Worm (Caenorhabditis elegans) whole organism, young adult: Measurements from ENCODE around the gene cnt-2.

ENCODE experiments used
- B0261.1 ChIP-seq: sonication (generic microtip); optimal IDR thresholded peaks from 2 replicates; lab custom pipeline; 2016; ENCODE audit warnings: mild to moderate bottlenecking, missing genetic modification characterization, moderate library complexity, missing compliant biosample characterization
- B0336.3 ChIP-seq: fragments of 200-800 bp; sonication (Bioruptor generic); IDR thresholded peaks from 2 replicates; pipeline ENCODE4 v1.3.6; 2022; ENCODE audit warnings: missing genetic modification characterization, missing compliant biosample characterization
- F10E7.11 ChIP-seq: sonication (generic microtip); optimal IDR thresholded peaks from 2 replicates; lab custom pipeline; 2017; ENCODE audit warnings: mild to moderate bottlenecking, missing genetic modification characterization, moderate library complexity, missing compliant biosample characterization
- F23B12.7 ChIP-seq: sonication (generic microtip); optimal IDR thresholded peaks from 2 replicates; lab custom pipeline; 2017; ENCODE audit warnings: missing genetic modification characterization, mild to moderate bottlenecking, missing compliant biosample characterization, antibody characterized with exemption, moderate library complexity; ENCODE audit not compliant: insufficient read depth
- F39B2.1 ChIP-seq: fragments of 200-800 bp; sonication (Bioruptor generic); IDR thresholded peaks from 2 replicates; pipeline ENCODE4 v1.3.6; 2022; ENCODE audit warnings: missing genetic modification reagents, missing genetic modification characterization, missing compliant biosample characterization
- F52B5.7 ChIP-seq: sonication (generic microtip); optimal IDR thresholded peaks from 2 replicates; lab custom pipeline; 2016; ENCODE audit warnings: mild to moderate bottlenecking, missing genetic modification characterization, missing compliant biosample characterization
- F55B11.4 ChIP-seq: sonication (generic microtip); optimal IDR thresholded peaks from 2 replicates; lab custom pipeline; 2016; ENCODE audit warnings: missing compliant biosample characterization, missing genetic modification characterization, borderline replicate concordance; ENCODE audit not compliant: insufficient read depth
- Y53G8AR.9 ChIP-seq: fragments of 200-800 bp; sonication (Bioruptor generic); conservative IDR thresholded peaks from 2 replicates; pipeline ENCODE4 v1.3.6; 2022; ENCODE audit warnings: missing genetic modification reagents, missing genetic modification characterization, missing compliant biosample characterization
- Y56A3A.18 ChIP-seq: fragments of 200-800 bp; sonication (Bioruptor generic); IDR thresholded peaks from 2 replicates; pipeline ENCODE4 v1.3.6; 2022; ENCODE audit warnings: missing genetic modification reagents, missing genetic modification characterization, missing compliant biosample characterization
- Y67H2A.10 ChIP-seq: fragments of 200-800 bp; sonication (Bioruptor generic); conservative IDR thresholded peaks from 2 replicates; pipeline ENCODE4 v1.3.6; 2022; ENCODE audit warnings: missing genetic modification reagents, missing genetic modification characterization, missing compliant biosample characterization
- Y95B8A.8 ChIP-seq: fragments of 200-800 bp; sonication (Bioruptor generic); IDR thresholded peaks from 2 replicates; pipeline ENCODE4 v1.3.6; 2022; ENCODE audit warnings: missing genetic modification reagents, missing genetic modification characterization, missing compliant biosample characterization
- ZK185.1 ChIP-seq: sonication (generic microtip); optimal IDR thresholded peaks from 2 replicates; lab custom pipeline; 2016; ENCODE audit warnings: mild to moderate bottlenecking, missing genetic modification characterization, missing compliant biosample characterization; ENCODE audit not compliant: poor library complexity, severe bottlenecking
- akir-1 ChIP-seq: fragments of 200-800 bp; sonication (Bioruptor generic); optimal IDR thresholded peaks from 2 replicates; lab custom pipeline; 2018; ENCODE audit warnings: mild to moderate bottlenecking, missing genetic modification characterization, moderate library complexity, missing compliant biosample characterization
- ama-1 ChIP-seq, 3 experiments: fragments of 150-350 bp in 1 of 3; sonication (generic microtip) in 2 of 3; optimal IDR thresholded peaks; 2 replicates each; lab custom pipeline; 2014 to 2018; ENCODE audit warnings: missing biosample characterization in 2 of 3, missing genetic modification characterization in 2 of 3, missing genetic modification reagents in 2 of 3
- atf-7 ChIP-seq: sonication (generic microtip); optimal IDR thresholded peaks from 2 replicates; lab custom pipeline; 2017; ENCODE audit warnings: mild to moderate bottlenecking, missing genetic modification characterization, missing compliant biosample characterization
- bed-1 ChIP-seq: fragments of 200-800 bp; sonication (Bioruptor generic); IDR thresholded peaks from 2 replicates; pipeline ENCODE4 v1.3.6; 2022; ENCODE audit warnings: missing genetic modification reagents, missing genetic modification characterization, missing compliant biosample characterization
- cebp-1 ChIP-seq, 2 experiments: fragments of 200-800 bp in 1 of 2; sonication (Bioruptor generic) in 1 of 2; sonication (generic microtip) in 1 of 2; IDR thresholded peaks in 1 of 2; optimal IDR thresholded peaks in 1 of 2; 2 replicates each; pipeline versions ENCODE4 v1.3.6 to Lab custom; 2017 to 2022; ENCODE audit warnings: missing compliant biosample characterization in 2 of 2, missing genetic modification characterization in 2 of 2, mild to moderate bottlenecking in 1 of 2, missing genetic modification reagents in 1 of 2, moderate library complexity in 1 of 2
- cebp-2 ChIP-seq: fragments of 200-800 bp; sonication (Bioruptor generic); IDR thresholded peaks from 2 replicates; pipeline ENCODE4 v1.3.6; 2022; ENCODE audit warnings: missing genetic modification characterization, missing compliant biosample characterization
- ceh-27 ChIP-seq: fragments of 200-800 bp; sonication (Bioruptor generic); optimal IDR thresholded peaks from 2 replicates; lab custom pipeline; 2018; ENCODE audit warnings: mild to moderate bottlenecking, missing genetic modification characterization, moderate library complexity, missing compliant biosample characterization
- chd-7 ChIP-seq: sonication (generic microtip); optimal IDR thresholded peaks from 2 replicates; lab custom pipeline; 2016; ENCODE audit warnings: mild to moderate bottlenecking, missing genetic modification characterization, moderate library complexity, missing compliant biosample characterization
- die-1 ChIP-seq: sonication (generic microtip); optimal IDR thresholded peaks from 2 replicates; lab custom pipeline; 2016; ENCODE audit warnings: missing genotype, mild to moderate bottlenecking, missing genetic modification characterization, missing compliant biosample characterization
- dox-1 ChIP-seq: fragments of 200-800 bp; sonication (Bioruptor generic); IDR thresholded peaks from 2 replicates; pipeline ENCODE4 v1.3.6; 2022; ENCODE audit warnings: missing genetic modification reagents, missing genetic modification characterization, missing compliant biosample characterization
- dpl-1 ChIP-seq: fragments of 150-350 bp; optimal IDR thresholded peaks from 2 replicates; lab custom pipeline; 2014; ENCODE audit warnings: missing biosample characterization, missing genetic modification reagents, missing genetic modification characterization
- efl-1 ChIP-seq: fragments of 150-350 bp; optimal IDR thresholded peaks from 2 replicates; lab custom pipeline; 2014; ENCODE audit warnings: missing biosample characterization, missing genetic modification reagents, missing genetic modification characterization
- ekl-4 ChIP-seq: fragments of 200-800 bp; sonication (Bioruptor generic); IDR thresholded peaks from 2 replicates; pipeline ENCODE4 v1.3.6; 2022; ENCODE audit warnings: missing genetic modification reagents, missing genetic modification characterization, missing compliant biosample characterization
- hlh-26 ChIP-seq: fragments of 200-800 bp; sonication (Bioruptor generic); conservative IDR thresholded peaks from 2 replicates; pipeline ENCODE4 v1.3.6; 2022; ENCODE audit warnings: missing genetic modification reagents, missing genetic modification characterization, missing compliant biosample characterization
- hmg-20 ChIP-seq: fragments of 200-800 bp; sonication (Bioruptor generic); IDR thresholded peaks from 2 replicates; pipeline ENCODE4 v1.3.6; 2022; ENCODE audit warnings: missing genetic modification reagents, missing genetic modification characterization, missing compliant biosample characterization
- hsf-1 ChIP-seq: fragments of 200-800 bp; sonication (Bioruptor generic); IDR thresholded peaks from 2 replicates; pipeline ENCODE4 v1.3.6; 2022; ENCODE audit warnings: missing genetic modification reagents, missing genetic modification characterization, missing compliant biosample characterization
- lin-26 ChIP-seq: fragments of 200-800 bp; sonication (Bioruptor generic); IDR thresholded peaks from 2 replicates; pipeline ENCODE4 v1.3.6; 2022; ENCODE audit warnings: missing genetic modification reagents, missing genetic modification characterization, missing compliant biosample characterization
- lin-35 ChIP-seq, 3 experiments: fragments of 150-350 bp in 2 of 3; sonication (generic microtip) in 1 of 3; optimal IDR thresholded peaks; 2 replicates each; lab custom pipeline; 2014 to 2018; ENCODE audit warnings: missing biosample characterization in 3 of 3, missing genetic modification characterization in 3 of 3, missing genetic modification reagents in 3 of 3
- lin-40 ChIP-seq: sonication (generic microtip); optimal IDR thresholded peaks from 2 replicates; lab custom pipeline; 2016; ENCODE audit warnings: missing genetic modification characterization, mild to moderate bottlenecking, missing compliant biosample characterization, missing genotype, missing genetic modification reagents
- lin-54 ChIP-seq: fragments of 200-800 bp; sonication (Bioruptor generic); optimal IDR thresholded peaks from 2 replicates; lab custom pipeline; 2018; ENCODE audit warnings: mild to moderate bottlenecking, missing genetic modification characterization, missing compliant biosample characterization
- madf-3 ChIP-seq: fragments of 200-800 bp; sonication (Bioruptor generic); IDR thresholded peaks from 2 replicates; pipeline ENCODE4 v1.3.6; 2022; ENCODE audit warnings: missing genetic modification reagents, missing genetic modification characterization, missing compliant biosample characterization
- mcd-1 ChIP-seq: fragments of 200-800 bp; sonication (Bioruptor generic); IDR thresholded peaks from 2 replicates; pipeline ENCODE4 v1.3.6; 2022; ENCODE audit warnings: missing genetic modification reagents, missing genetic modification characterization, missing compliant biosample characterization
- mes-4 ChIP-seq: sonication (generic microtip); optimal IDR thresholded peaks from 2 replicates; lab custom pipeline; 2016; ENCODE audit warnings: missing genotype, missing genetic modification characterization, missing compliant biosample characterization
- nfyb-1 ChIP-seq: fragments of 200-800 bp; sonication (Bioruptor generic); IDR thresholded peaks from 2 replicates; pipeline ENCODE4 v1.3.6; 2022; ENCODE audit warnings: missing genetic modification reagents, missing genetic modification characterization, missing compliant biosample characterization
- nhr-80 ChIP-seq: sonication (generic microtip); optimal IDR thresholded peaks from 2 replicates; lab custom pipeline; 2016; ENCODE audit warnings: missing genetic modification characterization, missing compliant biosample characterization
- pbrm-1 ChIP-seq: fragments of 200-800 bp; sonication (Bioruptor generic); IDR thresholded peaks from 2 replicates; pipeline ENCODE4 v1.3.6; 2022; ENCODE audit warnings: missing genetic modification reagents, missing genetic modification characterization, missing compliant biosample characterization
- pha-4 ChIP-seq: fragments of 150-350 bp; sonication (generic microtip); optimal IDR thresholded peaks from 2 replicates; lab custom pipeline; 2014; ENCODE audit warnings: missing biosample characterization, missing genetic modification reagents, missing genetic modification characterization
- rpc-1 ChIP-seq, 2 experiments: fragments of 150-350 bp in 1 of 2; sonication (generic microtip) in 1 of 2; optimal IDR thresholded peaks; 2 replicates each; lab custom pipeline; 2014 to 2018; ENCODE audit warnings: missing biosample characterization in 1 of 2, missing genetic modification characterization in 1 of 2, missing genetic modification reagents in 1 of 2, missing genotype in 1 of 2
- unc-62 ChIP-seq: fragments of 150-350 bp; optimal IDR thresholded peaks from 2 replicates; lab custom pipeline; 2014; ENCODE audit warnings: missing biosample characterization, missing genetic modification reagents, missing genetic modification characterization
- zfh-2 ChIP-seq: fragments of 200-800 bp; sonication (Bioruptor generic); conservative IDR thresholded peaks from 2 replicates; pipeline ENCODE4 v1.3.6; 2022; ENCODE audit warnings: missing genetic modification reagents, missing genetic modification characterization, missing compliant biosample characterization
- ztf-25 ChIP-seq: fragments of 200-800 bp; sonication (Bioruptor generic); IDR thresholded peaks from 2 replicates; pipeline ENCODE4 v1.3.6; 2022; ENCODE audit warnings: missing genetic modification reagents, missing genetic modification characterization, missing compliant biosample characterization
- ztf-26 ChIP-seq: sonication (generic microtip); optimal IDR thresholded peaks from 2 replicates; lab custom pipeline; 2017; ENCODE audit warnings: missing genetic modification characterization, missing compliant biosample characterization
- ztf-28 ChIP-seq: fragments of 200-800 bp; sonication (Bioruptor generic); IDR thresholded peaks from 2 replicates; pipeline ENCODE4 v1.3.6; 2022; ENCODE audit warnings: missing genetic modification reagents, missing genetic modification characterization, missing compliant biosample characterization
- ztf-3 ChIP-seq: fragments of 200-800 bp; sonication (Bioruptor generic); optimal IDR thresholded peaks from 2 replicates; lab custom pipeline; 2018; ENCODE audit warnings: mild to moderate bottlenecking, missing genetic modification characterization, missing compliant biosample characterization
- ztf-6 ChIP-seq: fragments of 200-800 bp; sonication (Bioruptor generic); IDR thresholded peaks from 2 replicates; pipeline ENCODE4 v1.3.6; 2022; ENCODE audit warnings: missing genetic modification reagents, missing genetic modification characterization, missing compliant biosample characterization

Gene cnt-2

DNA sequence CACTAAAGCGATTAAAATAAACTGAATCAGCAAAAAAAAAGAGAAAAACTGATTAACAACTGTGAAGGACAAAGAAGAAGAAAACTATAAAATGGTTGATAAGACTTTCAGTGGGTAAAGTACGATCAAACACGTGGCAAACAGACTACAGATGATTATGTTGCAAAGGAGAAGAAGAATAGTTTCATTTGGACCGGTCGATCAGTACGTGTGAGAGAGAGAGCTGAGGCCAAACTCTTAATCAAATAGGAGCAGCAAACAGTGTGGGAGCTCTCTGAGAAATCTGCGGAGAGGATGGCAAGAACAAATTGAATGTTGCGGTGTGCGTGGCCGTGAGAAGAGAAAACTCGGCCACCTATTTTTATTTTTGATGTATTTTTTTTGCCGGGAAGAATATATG lies 64.2 kb downstream of the cnt-2 start:
- TF ChIP-seq Y56A3A.18 (GFP tag; lab: Robert Waterston, UW), result no peak
- TF ChIP-seq lin-40, result peak; percentile 11
- TF ChIP-seq akir-1 (GFP tag; lab: Kevin White, UChicago), result no peak
- TF ChIP-seq Y53G8AR.9 (GFP tag; lab: Robert Waterston, UW), result no peak
- peak; percentile 32 for TF ChIP-seq nhr-80 (tag; lab: Kevin White, UChicago)
- no peak for TF ChIP-seq dox-1 (GFP tag; lab: Robert Waterston, UW)
- no peak for TF ChIP-seq hmg-20 (GFP tag; lab: Robert Waterston, UW)
- TF ChIP-seq mcd-1 (GFP tag; lab: Robert Waterston, UW), result 0 out of 2 replicates have a peak, but pooled peaks have one; percentile 20
- TF ChIP-seq F23B12.7 (tag; lab: Kevin White, UChicago), result no peak
- TF ChIP-seq ZK185.1 (tag; lab: Kevin White, UChicago), result no peak
- TF ChIP-seq B0336.3 (GFP tag; lab: Robert Waterston, UW), result no peak
- no peak for TF ChIP-seq ztf-25 (GFP tag; lab: Robert Waterston, UW)
- 0 out of 2 replicates have a peak, but pooled peaks have one; percentile 22 for TF ChIP-seq ekl-4
- TF ChIP-seq dpl-1, result no peak
- TF ChIP-seq rpc-1 (optimal IDR thresholded peaks at IDR 0.05; lab: Kevin White, UChicago), result no peak
- TF ChIP-seq rpc-1 (tag; optimal IDR thresholded peaks at IDR 0.05; lab: Kevin White, UChicago), result no peak
- 0 out of 2 replicates have a peak, but pooled peaks have one; percentile 40 for TF ChIP-seq zfh-2 (GFP tag; lab: Robert Waterston, UW)
- no peak for TF ChIP-seq bed-1 (GFP tag; lab: Robert Waterston, UW)
- TF ChIP-seq atf-7 (tag; lab: Kevin White, UChicago), result peak; percentile 18
- TF ChIP-seq lin-35 (GFP tag; optimal IDR thresholded peaks at IDR 0.05; lab: Kevin White, UChicago), result no peak
- TF ChIP-seq ztf-26 (tag; lab: Kevin White, UChicago), result peak; percentile 23
- no peak for TF ChIP-seq Y95B8A.8 (GFP tag; lab: Robert Waterston, UW)
- no peak for TF ChIP-seq lin-54 (GFP tag; lab: Kevin White, UChicago)
- peak; percentile 26; the same call in 1 of the 2 replicates for TF ChIP-seq lin-26 (GFP tag; lab: Robert Waterston, UW)
- TF ChIP-seq ama-1 (optimal IDR thresholded peaks at IDR 0.05; lab: Kevin White, UChicago), result peak; percentile 52
- no peak for TF ChIP-seq ama-1 (GFP tag; optimal IDR thresholded peaks at IDR 0.05; lab: Kevin White, UChicago)
- peak; percentile 24 for TF ChIP-seq nfyb-1
- TF ChIP-seq chd-7 (tag; lab: Kevin White, UChicago), result peak; percentile 38
- TF ChIP-seq cebp-2 (GFP tag; lab: Robert Waterston, UW), result 0 out of 2 replicates have a peak, but pooled peaks have one; percentile 66
- TF ChIP-seq F39B2.1, result no peak
- TF ChIP-seq mes-4 (tag; lab: Kevin White, UChicago), result no peak
- TF ChIP-seq unc-62 (GFP tag; lab: Kevin White, UChicago), result no peak
- no peak for TF ChIP-seq F10E7.11
- TF ChIP-seq cebp-1 (GFP tag; IDR thresholded peaks at IDR 0.05; lab: Robert Waterston, UW), result no peak
- no peak for TF ChIP-seq cebp-1 (tag; optimal IDR thresholded peaks at IDR 0.05; lab: Kevin White, UChicago)
- no peak for TF ChIP-seq B0261.1 (tag; lab: Kevin White, UChicago)
- no peak for TF ChIP-seq F52B5.7 (tag; lab: Kevin White, UChicago)
- no peak for TF ChIP-seq hsf-1
- TF ChIP-seq pbrm-1 (GFP tag; lab: Robert Waterston, UW), result 0 out of 2 replicates have a peak, but pooled peaks have one; percentile 9
- no peak for TF ChIP-seq madf-3

DNA sequence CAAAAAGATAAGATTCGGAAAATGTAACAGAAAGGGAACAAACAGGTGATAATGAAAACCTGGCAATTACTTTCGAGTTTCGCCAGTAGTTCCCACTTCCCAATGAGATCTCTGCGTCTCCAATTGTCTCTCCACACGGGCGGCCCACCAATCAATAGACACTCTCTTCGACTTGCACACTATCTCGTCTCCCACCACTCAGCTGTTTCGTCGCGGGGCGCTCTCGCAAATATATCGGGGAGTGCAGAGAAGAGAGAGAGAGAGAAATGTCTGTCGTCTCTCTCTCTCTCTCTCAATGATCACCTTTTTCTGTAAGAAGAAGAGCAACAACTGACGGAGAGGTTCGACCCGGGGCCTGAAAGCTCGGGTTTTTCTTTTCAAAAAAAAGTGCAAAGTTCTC lies 65.4 kb downstream of the cnt-2 start:
- TF ChIP-seq lin-40 (peak; percentile 79), Y95B8A.8 (GFP tag; lab: Robert Waterston, UW) (0 out of 2 replicates have a peak, but pooled peaks have one; percentile 25), pha-4 (tag; lab: Kevin White, UChicago) (no peak), pbrm-1 (GFP tag; lab: Robert Waterston, UW) (peak; percentile 79), Y53G8AR.9 (GFP tag; lab: Robert Waterston, UW) (no peak), madf-3 (no peak), Y67H2A.10 (peak; percentile 61; the same call in 1 of the 2 replicates), ztf-6 (GFP tag; lab: Robert Waterston, UW) (no peak), die-1 (tag; lab: Kevin White, UChicago) (no peak), dox-1 (GFP tag; lab: Robert Waterston, UW) (peak; percentile 88), ztf-3 (no peak), ztf-28 (GFP tag; lab: Robert Waterston, UW) (no peak), F55B11.4 (no peak), ceh-27 (peak; percentile 72), hlh-26 (GFP tag; lab: Robert Waterston, UW) (no peak), efl-1 (GFP tag; lab: Kevin White, UChicago) (peak; percentile 17)
